Fruit fly (Drosophila melanogaster) whole organism, embryonic: ENCODE measurements around the gene nmo.

Experiments
- Blimp-1 ChIP-seq: fragments of 200-800 bp; sonication (Bioruptor generic); optimal IDR thresholded peaks from 3 replicates; lab custom pipeline; 2018; ENCODE audit warnings: missing biosample characterization, missing genetic modification characterization, mild to moderate bottlenecking, moderate library complexity, missing genetic modification reagents
- BtbVII ChIP-seq: fragments of 200-800 bp; sonication (Bioruptor generic); optimal IDR thresholded peaks from 3 replicates; lab custom pipeline; 2017; ENCODE audit warnings: missing biosample characterization, mild to moderate bottlenecking, missing genetic modification characterization
- Bteb2 ChIP-seq: fragments of 200-800 bp; sonication (Bioruptor generic); optimal IDR thresholded peaks from 2 replicates; lab custom pipeline; 2016; ENCODE audit warnings: missing biosample characterization, missing genetic modification characterization
- CG10462 ChIP-seq: fragments of 200-800 bp; sonication (Bioruptor generic); optimal IDR thresholded peaks from 2 replicates; lab custom pipeline; 2016; ENCODE audit warnings: missing biosample characterization, missing genetic modification characterization
- CG10543 ChIP-seq: fragments of 200-800 bp; sonication (Bioruptor generic); optimal IDR thresholded peaks from 3 replicates; lab custom pipeline; 2017; ENCODE audit warnings: missing biosample characterization, mild to moderate bottlenecking, missing genetic modification characterization, moderate library complexity
- CG12219 ChIP-seq: fragments of 200-800 bp; sonication (Bioruptor generic); optimal IDR thresholded peaks from 3 replicates; lab custom pipeline; 2018; ENCODE audit warnings: missing biosample characterization, mild to moderate bottlenecking, missing genetic modification characterization
- CG12391 ChIP-seq: fragments of 200-800 bp; sonication (Bioruptor generic); optimal IDR thresholded peaks from 3 replicates; lab custom pipeline; 2018; ENCODE audit warnings: missing biosample characterization, mild to moderate bottlenecking, missing genetic modification characterization, moderate library complexity
- CG14050 ChIP-seq: fragments of 200-800 bp; sonication (Bioruptor generic); IDR thresholded peaks from 3 replicates; pipeline ENCODE4 v1.3.6; 2022; ENCODE audit warnings: missing biosample characterization, missing genetic modification characterization
- CG14965 ChIP-seq: fragments of 200-800 bp; sonication (Bioruptor generic); optimal IDR thresholded peaks from 2 replicates; lab custom pipeline; 2016; ENCODE audit warnings: missing biosample characterization, missing genetic modification characterization, borderline replicate concordance
- CG17186 ChIP-seq: fragments of 200-800 bp; sonication (Bioruptor generic); optimal IDR thresholded peaks from 3 replicates; lab custom pipeline; 2017; ENCODE audit warnings: missing biosample characterization, missing genetic modification reagents, missing genetic modification characterization
- CG17328 ChIP-seq: fragments of 200-800 bp; sonication (Bioruptor generic); IDR thresholded peaks from 2 replicates; pipeline ENCODE4 v1.3.6; 2022; ENCODE audit warnings: missing biosample characterization, missing genetic modification characterization
- CG17385 ChIP-seq: fragments of 200-800 bp; sonication (Bioruptor generic); optimal IDR thresholded peaks from 3 replicates; lab custom pipeline; 2018; ENCODE audit warnings: missing biosample characterization, mild to moderate bottlenecking, missing genetic modification characterization
- CG1792 ChIP-seq: fragments of 200-800 bp; sonication (Bioruptor generic); optimal IDR thresholded peaks from 2 replicates; lab custom pipeline; 2016; ENCODE audit warnings: missing biosample characterization, missing genetic modification characterization
- CG2199 ChIP-seq: fragments of 200-800 bp; sonication (Bioruptor generic); IDR thresholded peaks from 3 replicates; pipeline ENCODE4 v1.3.6; 2022; ENCODE audit warnings: missing biosample characterization, missing genetic modification characterization
- CG2712 ChIP-seq: fragments of 200-800 bp; optimal IDR thresholded peaks from 3 replicates; lab custom pipeline; 2019; ENCODE audit warnings: missing biosample characterization, mild to moderate bottlenecking, missing genetic modification characterization, moderate library complexity
- CG30403 ChIP-seq: fragments of 200-800 bp; sonication (Bioruptor generic); optimal IDR thresholded peaks from 3 replicates; lab custom pipeline; 2016; ENCODE audit warnings: missing biosample characterization, missing genetic modification characterization
- CG5953 ChIP-seq: fragments of 200-800 bp; sonication (Bioruptor generic); IDR thresholded peaks from 2 replicates; pipeline ENCODE4 v1.3.6; 2022; ENCODE audit warnings: missing biosample characterization, missing genetic modification characterization
- CG6254 ChIP-seq: fragments of 200-800 bp; sonication (Bioruptor generic); optimal IDR thresholded peaks from 3 replicates; lab custom pipeline; 2017; ENCODE audit warnings: mild to moderate bottlenecking, missing biosample characterization, missing genetic modification reagents, missing genetic modification characterization
- CG8924 ChIP-seq: fragments of 200-800 bp; optimal IDR thresholded peaks from 3 replicates; lab custom pipeline; 2019; ENCODE audit warnings: missing biosample characterization, mild to moderate bottlenecking, missing genetic modification characterization, moderate library complexity
- Chrac-16 ChIP-seq: fragments of 200-800 bp; sonication (Bioruptor generic); optimal IDR thresholded peaks from 3 replicates; lab custom pipeline; 2016; ENCODE audit warnings: missing biosample characterization, missing genetic modification characterization
- Deaf1 ChIP-seq: fragments of 200-800 bp; optimal IDR thresholded peaks from 3 replicates; lab custom pipeline; 2019; ENCODE audit warnings: missing biosample characterization, mild to moderate bottlenecking, missing genetic modification characterization, moderate library complexity
- Dek ChIP-seq: fragments of 200-800 bp; sonication (Bioruptor generic); optimal IDR thresholded peaks from 3 replicates; lab custom pipeline; 2019; ENCODE audit warnings: missing biosample characterization, mild to moderate bottlenecking, missing genetic modification characterization, moderate library complexity
- Hey ChIP-seq: fragments of 200-800 bp; sonication (Bioruptor generic); optimal IDR thresholded peaks from 3 replicates; lab custom pipeline; 2018; ENCODE audit warnings: missing biosample characterization, mild to moderate bottlenecking, missing genetic modification characterization
- Hr51 ChIP-seq, 2 experiments: fragments of 200-800 bp; sonication (Bioruptor generic); optimal IDR thresholded peaks; 2 replicates in 1 of 2; 3 replicates in 1 of 2; lab custom pipeline; 2016 to 2018; ENCODE audit warnings: missing biosample characterization in 2 of 2, missing genetic modification characterization in 2 of 2, mild to moderate bottlenecking in 1 of 2, moderate library complexity in 1 of 2
- Ptx1 ChIP-seq: fragments of 200-800 bp; sonication (Bioruptor generic); IDR thresholded peaks from 2 replicates; pipeline ENCODE4 v1.3.6; 2022; ENCODE audit warnings: missing biosample characterization, missing genetic modification characterization
- Scr ChIP-seq: fragments of 200-800 bp; sonication (Bioruptor generic); IDR thresholded peaks from 2 replicates; pipeline ENCODE4 v1.3.6; 2022; ENCODE audit warnings: missing biosample characterization, missing genetic modification characterization; ENCODE audit not compliant: partially characterized antibody
- Sry-β ChIP-seq: fragments of 200-800 bp; sonication (Bioruptor generic); optimal IDR thresholded peaks from 2 replicates; lab custom pipeline; 2018; ENCODE audit warnings: missing biosample characterization, mild to moderate bottlenecking, missing genetic modification characterization, moderate library complexity
- Sry-δ ChIP-seq: fragments of 200-800 bp; sonication (Bioruptor generic); optimal IDR thresholded peaks from 2 replicates; lab custom pipeline; 2016; ENCODE audit warnings: missing biosample characterization, missing genetic modification characterization
- Usf ChIP-seq: fragments of 200-800 bp; sonication (Bioruptor generic); optimal IDR thresholded peaks from 2 replicates; lab custom pipeline; 2017; ENCODE audit warnings: missing genotype, missing biosample characterization, missing genetic modification characterization
- Vsx1 ChIP-seq: fragments of 200-800 bp; sonication (Bioruptor generic); optimal IDR thresholded peaks from 2 replicates; lab custom pipeline; 2017; ENCODE audit warnings: missing biosample characterization, mild to moderate bottlenecking, missing genetic modification characterization, missing genetic modification reagents
- ab ChIP-seq: fragments of 200-800 bp; sonication (Bioruptor generic); optimal IDR thresholded peaks from 2 replicates; lab custom pipeline; 2016; ENCODE audit warnings: missing biosample characterization, missing genetic modification characterization
- abd-A ChIP-seq: fragments of 200-800 bp; sonication (Bioruptor generic); optimal IDR thresholded peaks from 3 replicates; lab custom pipeline; 2019; ENCODE audit warnings: missing biosample characterization, mild to moderate bottlenecking, missing genetic modification characterization, moderate library complexity
- az2 ChIP-seq: fragments of 200-800 bp; sonication (Bioruptor generic); optimal IDR thresholded peaks from 3 replicates; lab custom pipeline; 2016; ENCODE audit warnings: missing biosample characterization, missing genetic modification characterization
- bbx ChIP-seq: fragments of 200-800 bp; sonication (Bioruptor generic); IDR thresholded peaks from 2 replicates; pipeline ENCODE4 v1.3.6; 2022; ENCODE audit warnings: missing biosample characterization, missing genetic modification characterization; ENCODE audit not compliant: partially characterized antibody
- croc ChIP-seq: fragments of 200-800 bp; sonication (Bioruptor generic); conservative IDR thresholded peaks from 3 replicates; pipeline ENCODE4 v1.3.6; 2022; ENCODE audit warnings: missing biosample characterization, missing genetic modification characterization
- cwo ChIP-seq: fragments of 200-800 bp; sonication (Bioruptor generic); optimal IDR thresholded peaks from 3 replicates; lab custom pipeline; 2017; ENCODE audit warnings: missing biosample characterization, missing genetic modification characterization, mild to moderate bottlenecking, moderate library complexity, missing genetic modification reagents
- dm ChIP-seq: fragments of 200-800 bp; sonication (Bioruptor generic); optimal IDR thresholded peaks from 3 replicates; lab custom pipeline; 2016; ENCODE audit warnings: missing biosample characterization, missing genetic modification characterization
- fd64A ChIP-seq: fragments of 200-800 bp; sonication (Bioruptor generic); optimal IDR thresholded peaks from 3 replicates; lab custom pipeline; 2018; ENCODE audit warnings: missing biosample characterization, mild to moderate bottlenecking, missing genetic modification characterization
- ftz-f1 ChIP-seq: fragments of 200-800 bp; sonication (Bioruptor generic); optimal IDR thresholded peaks from 2 replicates; lab custom pipeline; 2016; ENCODE audit warnings: missing biosample characterization, missing genetic modification characterization
- gro ChIP-seq: fragments of 200-800 bp; sonication (Bioruptor generic); optimal IDR thresholded peaks from 2 replicates; lab custom pipeline; 2016; ENCODE audit warnings: missing biosample characterization, missing genetic modification characterization
- ind ChIP-seq: fragments of 200-800 bp; sonication (Bioruptor generic); optimal IDR thresholded peaks from 3 replicates; lab custom pipeline; 2016; ENCODE audit warnings: missing biosample characterization, missing genetic modification characterization
- insv ChIP-seq, 2 experiments: fragments of 200-800 bp; sonication (Bioruptor generic); optimal IDR thresholded peaks; 3 replicates each; lab custom pipeline; 2016 to 2018; ENCODE audit warnings: missing biosample characterization in 2 of 2, missing genetic modification characterization in 2 of 2
- odd ChIP-seq: fragments of 200-800 bp; sonication (Bioruptor generic); optimal IDR thresholded peaks from 2 replicates; lab custom pipeline; 2017; ENCODE audit warnings: missing biosample characterization, mild to moderate bottlenecking, missing genetic modification characterization
- pnt ChIP-seq: fragments of 200-800 bp; sonication (Bioruptor generic); optimal IDR thresholded peaks from 3 replicates; lab custom pipeline; 2016; ENCODE audit warnings: missing biosample characterization, missing genetic modification characterization
- pros ChIP-seq: fragments of 200-800 bp; sonication (Bioruptor generic); optimal IDR thresholded peaks from 3 replicates; lab custom pipeline; 2019; ENCODE audit warnings: missing biosample characterization, mild to moderate bottlenecking, missing genetic modification characterization, moderate library complexity
- ssp ChIP-seq: fragments of 200-800 bp; sonication (Bioruptor generic); IDR thresholded peaks from 2 replicates; pipeline ENCODE4 v1.3.6; 2022; ENCODE audit warnings: missing biosample characterization, missing genetic modification characterization
- stc ChIP-seq: fragments of 200-800 bp; sonication (Bioruptor generic); IDR thresholded peaks from 2 replicates; pipeline ENCODE4 v1.3.6; 2022; ENCODE audit warnings: missing biosample characterization, missing genetic modification characterization
- tgo ChIP-seq: fragments of 200-800 bp; sonication (Bioruptor generic); IDR thresholded peaks from 3 replicates; pipeline ENCODE4 v1.3.6; 2022; ENCODE audit warnings: missing biosample characterization, missing genetic modification characterization
- trem ChIP-seq: fragments of 200-800 bp; optimal IDR thresholded peaks from 3 replicates; lab custom pipeline; 2019; ENCODE audit warnings: missing biosample characterization, mild to moderate bottlenecking, missing genetic modification characterization, moderate library complexity
- ttk ChIP-seq: fragments of 200-800 bp; sonication (Bioruptor generic); IDR thresholded peaks from 2 replicates; pipeline ENCODE4 v2.1.2; 2022; ENCODE audit warnings: missing biosample characterization, missing genetic modification characterization
- tx ChIP-seq: fragments of 200-800 bp; sonication (Bioruptor generic); optimal IDR thresholded peaks from 2 replicates; lab custom pipeline; 2016; ENCODE audit warnings: missing biosample characterization, missing genetic modification characterization

Gene nmo

DNA sequence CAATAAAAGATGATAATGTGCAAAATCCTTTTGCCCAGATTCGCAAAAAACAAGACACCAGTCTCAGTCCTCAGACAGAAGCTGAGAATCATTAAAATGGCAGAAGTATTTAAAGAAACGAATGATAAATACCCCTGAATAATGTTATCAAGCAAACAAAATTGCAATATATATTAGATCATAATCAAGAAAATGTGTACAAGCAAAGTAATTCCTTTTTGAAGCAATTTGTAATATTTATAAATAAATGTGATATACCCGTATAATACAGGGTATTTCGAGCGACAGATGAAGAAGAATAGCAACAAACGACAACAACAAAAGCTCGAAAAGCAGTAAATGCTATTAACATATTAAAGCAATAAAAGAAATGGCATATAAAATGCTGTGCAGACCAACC, 20.8 kb upstream of the nmo start (continued):
- TF ChIP-seq Sry-δ (GFP tag; lab: Kevin White, UChicago) = no peak
- TF ChIP-seq CG5953 (GFP tag; lab: Robert Waterston, UW) = no peak
- no peak for TF ChIP-seq odd (GFP tag; lab: Kevin White, UChicago)
- no peak for TF ChIP-seq tx (GFP tag; lab: Kevin White, UChicago)
- TF ChIP-seq CG14965 (GFP tag; lab: Kevin White, UChicago) = no peak
- TF ChIP-seq CG2712 = peak; percentile 58
- no peak for TF ChIP-seq Usf (GFP tag; lab: Kevin White, UChicago)
- peak; percentile 35 for TF ChIP-seq CG12391 (tag; lab: Kevin White, UChicago)
- no peak for TF ChIP-seq pnt (GFP tag; lab: Kevin White, UChicago)
- TF ChIP-seq CG1792 (GFP tag; lab: Kevin White, UChicago) = no peak
- no peak for TF ChIP-seq tgo (GFP tag; lab: Robert Waterston, UW)
- no peak for TF ChIP-seq BtbVII
- TF ChIP-seq abd-A (tag; lab: Kevin White, UChicago) = no peak
- no peak for TF ChIP-seq CG12219 (GFP tag; lab: Kevin White, UChicago)
- TF ChIP-seq CG30403 = peak; percentile 30
- TF ChIP-seq ttk (GFP tag; lab: Robert Waterston, UW) = no peak
- TF ChIP-seq az2 (GFP tag; lab: Kevin White, UChicago) = peak; percentile 33
- peak; percentile 45 for TF ChIP-seq Blimp-1 (GFP tag; lab: Kevin White, UChicago)
- TF ChIP-seq ab (GFP tag; lab: Kevin White, UChicago) = no peak
- no peak for TF ChIP-seq ssp
- 0 out of 2 replicates have a peak, but pooled peaks have one; percentile 19 for TF ChIP-seq CG17328
- TF ChIP-seq stc (GFP tag; lab: Robert Waterston, UW) = no peak
- TF ChIP-seq ftz-f1 (GFP tag; lab: Kevin White, UChicago) = no peak
- TF ChIP-seq Ptx1 (GFP tag; lab: Robert Waterston, UW) = no peak
- peak; percentile 14 for TF ChIP-seq trem (tag; lab: Kevin White, UChicago)
- TF ChIP-seq Hey (tag; lab: Kevin White, UChicago) = no peak
- no peak for TF ChIP-seq bbx (GFP tag; lab: Robert Waterston, UW)
- TF ChIP-seq CG8924 (tag; lab: Kevin White, UChicago) = peak; percentile 19
- no peak for TF ChIP-seq Sry-β (GFP tag; lab: Kevin White, UChicago)
- TF ChIP-seq insv (GFP tag; optimal IDR thresholded peaks at IDR 0.05; lab: Kevin White, UChicago) = no peak
- no peak for TF ChIP-seq CG2199 (GFP tag; lab: Robert Waterston, UW)
- no peak for TF ChIP-seq fd64A (GFP tag; lab: Kevin White, UChicago)
- TF ChIP-seq Vsx1 (GFP tag; lab: Kevin White, UChicago) = no peak
- TF ChIP-seq CG14050 (GFP tag; lab: Robert Waterston, UW) = no peak
- TF ChIP-seq Deaf1 = no peak
- no peak for TF ChIP-seq Bteb2 (GFP tag; lab: Kevin White, UChicago)
- TF ChIP-seq ind (GFP tag; lab: Kevin White, UChicago) = peak; percentile 9
- TF ChIP-seq CG6254 = peak; percentile 21
- TF ChIP-seq cwo (GFP tag; lab: Kevin White, UChicago) = no peak
- TF ChIP-seq Scr = no peak
- peak; percentile 16 for TF ChIP-seq CG17385
- no peak for TF ChIP-seq gro (GFP tag; lab: Kevin White, UChicago)
- no peak for TF ChIP-seq Hr51 (GFP tag; optimal IDR thresholded peaks at IDR 0.05; lab: Kevin White, UChicago)
- TF ChIP-seq pros = no peak
- TF ChIP-seq croc (GFP tag; lab: Robert Waterston, UW) = no peak
- no peak for TF ChIP-seq dm (GFP tag; lab: Kevin White, UChicago)
- TF ChIP-seq CG17186 (GFP tag; lab: Kevin White, UChicago) = no peak
- no peak for TF ChIP-seq CG10462 (GFP tag; lab: Kevin White, UChicago)
- peak; percentile 12 for TF ChIP-seq Chrac-16
- TF ChIP-seq CG10543 (GFP tag; lab: Kevin White, UChicago) = no peak
- TF ChIP-seq Dek (tag; lab: Kevin White, UChicago) = no peak
